Fruit fly (Drosophila melanogaster): Measurements from ENCODE around the gene Taf12.
A peak's percentile ranks its signal among the peaks of the same experiment; 100 is the strongest.

The Taf12 gene

DNA sequence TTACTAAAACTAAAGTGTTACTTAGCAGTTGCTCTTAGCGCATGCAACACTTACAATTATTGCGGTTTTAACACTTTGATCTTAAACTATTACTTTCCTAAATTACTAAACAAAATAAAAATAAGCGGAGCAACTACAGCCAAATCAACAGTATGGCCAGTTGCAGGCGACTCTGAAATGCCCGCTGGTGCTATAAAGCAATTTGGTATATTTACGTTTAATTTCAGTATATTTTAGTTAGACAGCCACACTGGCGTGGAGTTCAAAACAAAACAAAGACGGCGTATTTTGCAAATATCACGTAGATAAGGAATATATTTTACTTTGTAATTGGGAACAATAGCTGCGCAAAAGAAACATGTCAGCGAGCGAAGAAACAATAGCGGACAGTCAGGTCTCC, at the start of gene Taf12, which contains the start of gene Ho (continued):
- TF ChIP-seq D19B (GFP tag; optimal IDR thresholded peaks at IDR 0.05) (no peak), CG10321 (GFP tag; IDR thresholded peaks at IDR 0.05) (no peak), oc (tag; optimal IDR thresholded peaks at IDR 0.05) (no peak), CG7786 (GFP tag; optimal IDR thresholded peaks at IDR 0.05) (no peak), Deaf1 (tag; optimal IDR thresholded peaks at IDR 0.05) (no peak), CG12104 (GFP tag; optimal IDR thresholded peaks at IDR 0.05) (no peak), Blimp-1 (GFP tag; optimal IDR thresholded peaks at IDR 0.05) (no peak), fu2 (GFP tag; optimal IDR thresholded peaks at IDR 0.05) (no peak), crc (GFP tag; optimal IDR thresholded peaks at IDR 0.05) (no peak), Hr39 (optimal IDR thresholded peaks at IDR 0.05) (no peak), dimm (GFP tag; IDR thresholded peaks at IDR 0.05) (no peak), pb (GFP tag; optimal IDR thresholded peaks at IDR 0.05) (no peak), Scr (GFP tag; IDR thresholded peaks at IDR 0.05; ENCODE audit: partially characterized antibody) (no peak), HLH3B (GFP tag; IDR thresholded peaks at IDR 0.05) (no peak), CG1603 (tag; optimal IDR thresholded peaks at IDR 0.05) (peak; percentile 59), mam (GFP tag; optimal IDR thresholded peaks at IDR 0.05) (no peak), her (GFP tag; optimal IDR thresholded peaks at IDR 0.05) (no peak), MESR4 (GFP tag; optimal IDR thresholded peaks at IDR 0.05) (peak; percentile 81), zfh2 (GFP tag; optimal IDR thresholded peaks at IDR 0.05) (no peak), shn (GFP tag; optimal IDR thresholded peaks at IDR 0.05) (no peak), chinmo (GFP tag; IDR thresholded peaks at IDR 0.05; ENCODE audit: partially characterized antibody) (no peak), jigr1 (GFP tag; IDR thresholded peaks at IDR 0.05) (no peak), BEAF-32 (GFP tag; optimal IDR thresholded peaks at IDR 0.05) (peak; percentile 38), CG31224 (GFP tag; IDR thresholded peaks at IDR 0.05) (no peak), ci (GFP tag; IDR thresholded peaks at IDR 0.05) (peak; percentile 42; the same call in 1 of the 3 replicates), CoRest (tag; optimal IDR thresholded peaks at IDR 0.05) (no peak), CG43689 (GFP tag; IDR thresholded peaks at IDR 0.05) (no peak), Antp (GFP tag; optimal IDR thresholded peaks at IDR 0.05) (no peak), ro (GFP tag; IDR thresholded peaks at IDR 0.05) (no peak), Fer2 (tag; optimal IDR thresholded peaks at IDR 0.05) (no peak), CG11560 (tag; IDR thresholded peaks at IDR 0.05) (no peak), Mad (GFP tag; optimal IDR thresholded peaks at IDR 0.05) (no peak), CG6654 (GFP tag; optimal IDR thresholded peaks at IDR 0.05) (no peak), Asciz (GFP tag; optimal IDR thresholded peaks at IDR 0.05) (no peak), Awh (GFP tag; IDR thresholded peaks at IDR 0.05) (no peak), CG12659 (GFP tag; optimal IDR thresholded peaks at IDR 0.05) (peak; percentile 71), knrl (GFP tag; IDR thresholded peaks at IDR 0.05; ENCODE audit: partially characterized antibody) (no peak), CG1233 (GFP tag; optimal IDR thresholded peaks at IDR 0.05) (no peak), hth (optimal IDR thresholded peaks at IDR 0.05) (no peak), CG9876 (GFP tag; optimal IDR thresholded peaks at IDR 0.05) (no peak), jumu (GFP tag; optimal IDR thresholded peaks at IDR 0.05) (no peak), Taf1 (GFP tag; IDR thresholded peaks at IDR 0.05) (no peak), CG8281 (tag; optimal IDR thresholded peaks at IDR 0.05) (no peak), Mes4 (GFP tag; optimal IDR thresholded peaks at IDR 0.05) (no peak), CG17568 (GFP tag; optimal IDR thresholded peaks at IDR 0.05) (peak; percentile 6), kah (GFP tag; optimal IDR thresholded peaks at IDR 0.05) (no peak), CG17186 (GFP tag; optimal IDR thresholded peaks at IDR 0.05) (peak; percentile 1), grau (tag; optimal IDR thresholded peaks at IDR 0.05) (peak; percentile 28), CG31365 (tag; optimal IDR thresholded peaks at IDR 0.05) (no peak), Sox100B (GFP tag; optimal IDR thresholded peaks at IDR 0.05) (no peak), CG5180 (GFP tag; optimal IDR thresholded peaks at IDR 0.05) (no peak), CG14710 (tag; optimal IDR thresholded peaks at IDR 0.05) (peak; percentile 37)

Data from whole organism, embryonic.